Fruit fly (Drosophila melanogaster): ENCODE measurements around the gene rdgA.

The rdgA gene

dm6 chrX:9042457-9043045, 135.7 kb downstream of the rdgA start (continued):
- no peak for TF ChIP-seq CG1024 (GFP tag; IDR thresholded peaks at IDR 0.05)
- no peak for TF ChIP-seq HLH54F (GFP tag; optimal IDR thresholded peaks at IDR 0.05)
- peak; percentile 9 to 17 for TF ChIP-seq Hr51 (GFP tag; optimal IDR thresholded peaks at IDR 0.05)
- TF ChIP-seq insv (GFP tag; optimal IDR thresholded peaks at IDR 0.05) = peak in 1 of 2 experiments; percentile 7
- no peak for TF ChIP-seq gsb (GFP tag; IDR thresholded peaks at IDR 0.05)
- TF ChIP-seq Dip3 (GFP tag; optimal IDR thresholded peaks at IDR 0.05) = no peak
- peak; percentile 12 for TF ChIP-seq Camta (GFP tag; optimal IDR thresholded peaks at IDR 0.05)
- no peak for TF ChIP-seq Ada2b (GFP tag; IDR thresholded peaks at IDR 0.05)
- no peak for TF ChIP-seq Optix (GFP tag; IDR thresholded peaks at IDR 0.05)
- no peak for TF ChIP-seq CG11723 (GFP tag; optimal IDR thresholded peaks at IDR 0.05)
- TF ChIP-seq Atf3 (GFP tag; optimal IDR thresholded peaks at IDR 0.05) = no peak
- no peak for TF ChIP-seq onecut (GFP tag; IDR thresholded peaks at IDR 0.05)
- TF ChIP-seq CG6683 (GFP tag; optimal IDR thresholded peaks at IDR 0.05) = no peak
- TF ChIP-seq ttk (GFP tag; IDR thresholded peaks at IDR 0.05) = 0 out of 2 replicates have a peak, but pooled peaks have one; percentile 5
- no peak for TF ChIP-seq dm (GFP tag; optimal IDR thresholded peaks at IDR 0.05)
- peak; percentile 5 for TF ChIP-seq nerfin-1 (tag; optimal IDR thresholded peaks at IDR 0.05)
- no peak for TF ChIP-seq ftz-f1 (GFP tag; optimal IDR thresholded peaks at IDR 0.05)
- no peak for TF ChIP-seq CG6813 (GFP tag; optimal IDR thresholded peaks at IDR 0.05)
- TF ChIP-seq pfk (GFP tag; optimal IDR thresholded peaks at IDR 0.05) = no peak
- TF ChIP-seq CG18619 (GFP tag; optimal IDR thresholded peaks at IDR 0.05) = no peak
- no peak for TF ChIP-seq CG5245 (GFP tag; optimal IDR thresholded peaks at IDR 0.05)
- no peak for TF ChIP-seq sima (GFP tag; optimal IDR thresholded peaks at IDR 0.05)
- peak; percentile 35 for TF ChIP-seq HLHmδ (GFP tag; optimal IDR thresholded peaks at IDR 0.05)
- no peak for TF ChIP-seq mld (GFP tag; IDR thresholded peaks at IDR 0.05; ENCODE audit: partially characterized antibody)
- TF ChIP-seq Sry-β (GFP tag; optimal IDR thresholded peaks at IDR 0.05) = no peak
- no peak for TF ChIP-seq seq (GFP tag; IDR thresholded peaks at IDR 0.05)
- TF ChIP-seq zfh1 (GFP tag; IDR thresholded peaks at IDR 0.05) = 0 out of 3 replicates have a peak, but pooled peaks have one; percentile 3
- no peak for TF ChIP-seq Fer2 (tag; optimal IDR thresholded peaks at IDR 0.05)
- no peak for TF ChIP-seq CG31365 (tag; optimal IDR thresholded peaks at IDR 0.05)
- TF ChIP-seq MTF-1 (GFP tag; optimal IDR thresholded peaks at IDR 0.05; ENCODE audit: borderline replicate concordance) = no peak
- TF ChIP-seq CG1602 (GFP tag; optimal IDR thresholded peaks at IDR 0.05) = no peak
- no peak for TF ChIP-seq fd64A (GFP tag; optimal IDR thresholded peaks at IDR 0.05)
- TF ChIP-seq CG7357 (GFP tag; IDR thresholded peaks at IDR 0.05) = no peak
- peak; percentile 9 for TF ChIP-seq CG17385 (GFP tag; optimal IDR thresholded peaks at IDR 0.05)
- TF ChIP-seq Oli (tag; optimal IDR thresholded peaks at IDR 0.05) = peak; percentile 7
- TF ChIP-seq jigr1 (GFP tag; IDR thresholded peaks at IDR 0.05) = no peak
- no peak for TF ChIP-seq da (GFP tag; optimal IDR thresholded peaks at IDR 0.05)
- TF ChIP-seq CG42726 (GFP tag; IDR thresholded peaks at IDR 0.05; ENCODE audit: partially characterized antibody) = no peak
- peak; percentile 71 for TF ChIP-seq CG15479 (GFP tag; optimal IDR thresholded peaks at IDR 0.05)
- TF ChIP-seq disco-r (GFP tag; optimal IDR thresholded peaks at IDR 0.05) = no peak
- TF ChIP-seq Hsf (GFP tag; optimal IDR thresholded peaks at IDR 0.05) = no peak
- no peak for TF ChIP-seq lbe (GFP tag; optimal IDR thresholded peaks at IDR 0.05)
- peak; percentile 26; the same call in 1 of the 2 replicates for TF ChIP-seq lmd (GFP tag; IDR thresholded peaks at IDR 0.05)
- no peak for TF ChIP-seq CG2116 (GFP tag; optimal IDR thresholded peaks at IDR 0.05)
- TF ChIP-seq CG15011 (GFP tag; optimal IDR thresholded peaks at IDR 0.05) = no peak
- TF ChIP-seq CG9215 (GFP tag; IDR thresholded peaks at IDR 0.05) = no peak
- no peak for TF ChIP-seq ATbp (GFP tag; optimal IDR thresholded peaks at IDR 0.05)
- no peak for TF ChIP-seq CG10462 (GFP tag; optimal IDR thresholded peaks at IDR 0.05)
- no peak for TF ChIP-seq Eip74EF (GFP tag; optimal IDR thresholded peaks at IDR 0.05)
- TF ChIP-seq usp (GFP tag; optimal IDR thresholded peaks at IDR 0.05) = no peak

All from whole organism, embryonic.